Worm (Caenorhabditis elegans): Measurements from ENCODE around the gene cdl-1.

cdl-1 gene

ce11 chrII:10798429-10798893 lies 13.2 kb downstream of the cdl-1 start, which contains the start of gene npp-19:
TSS of gene npp-19 (minus strand) at chrII:10798479.
- TF ChIP-seq nhr-76 (tag; optimal IDR thresholded peaks at IDR 0.05) (no peak), blmp-1 (tag; optimal IDR thresholded peaks at IDR 0.05) (peak; percentile 28), flh-1 (GFP tag; optimal IDR thresholded peaks at IDR 0.05) (no peak), nhr-237 (tag; optimal IDR thresholded peaks at IDR 0.05) (peak; percentile 72), mls-2 (tag; optimal IDR thresholded peaks at IDR 0.05) (no peak), ces-1 (GFP tag; optimal IDR thresholded peaks at IDR 0.05) (peak; percentile 46), lin-13 (tag; optimal IDR thresholded peaks at IDR 0.05) (peak; percentile 47), M03D4.4 (tag; optimal IDR thresholded peaks at IDR 0.05) (no peak), elt-3 (tag; optimal IDR thresholded peaks at IDR 0.05) (no peak), mep-1 (tag; optimal IDR thresholded peaks at IDR 0.05) (peak; percentile 85), lsy-2 (tag; optimal IDR thresholded peaks at IDR 0.05) (peak; percentile 84), ztf-11 (tag; optimal IDR thresholded peaks at IDR 0.05) (no peak), lin-32 (GFP tag; optimal IDR thresholded peaks at IDR 0.05) (no peak), unc-39 (tag; optimal IDR thresholded peaks at IDR 0.05) (no peak), sptf-1 (tag; optimal IDR thresholded peaks at IDR 0.05) (peak; percentile 59), ceh-39 (tag; optimal IDR thresholded peaks at IDR 0.05) (no peak), pha-4 (tag; optimal IDR thresholded peaks at IDR 0.05) (peak; percentile 19), tbx-8 (GFP tag; optimal IDR thresholded peaks at IDR 0.05) (no peak), unc-120 (tag; optimal IDR thresholded peaks at IDR 0.05; ENCODE audit: poor library complexity, severe bottlenecking) (no peak), hlh-1 (tag; optimal IDR thresholded peaks at IDR 0.05) (peak; percentile 14), ceh-83 (GFP tag; optimal IDR thresholded peaks at IDR 0.05) (no peak), zip-8 (tag; optimal IDR thresholded peaks at IDR 0.05) (no peak)

ce11 chrII:10800209-10800608 lies 15.0 kb downstream of the cdl-1 start:
- TF ChIP-seq drap-1 (GFP tag; optimal IDR thresholded peaks at IDR 0.05) (no peak), nhr-12 (tag; optimal IDR thresholded peaks at IDR 0.05) (no peak), ces-1 (GFP tag; optimal IDR thresholded peaks at IDR 0.05) (peak; percentile 77), nhr-2 (tag; optimal IDR thresholded peaks at IDR 0.05) (no peak), flh-1 (GFP tag; optimal IDR thresholded peaks at IDR 0.05) (no peak), blmp-1 (tag; optimal IDR thresholded peaks at IDR 0.05) (no peak), unc-62 (GFP tag; optimal IDR thresholded peaks at IDR 0.05) (no peak)

- TF ChIP-seq ces-1 (GFP tag; optimal IDR thresholded peaks at IDR 0.05): peak; percentile 17
- no peak for TF ChIP-seq bed-3 (GFP tag; optimal IDR thresholded peaks at IDR 0.05)
These were observed 19.2 kb downstream of the cdl-1 start for ce11 chrII:10804442-10804841.

- TF ChIP-seq unc-39 (tag; optimal IDR thresholded peaks at IDR 0.05) (no peak), blmp-1 (tag; optimal IDR thresholded peaks at IDR 0.05) (no peak), lsy-2 (tag; optimal IDR thresholded peaks at IDR 0.05) (no peak), unc-120 (tag; optimal IDR thresholded peaks at IDR 0.05; ENCODE audit: poor library complexity, severe bottlenecking) (no peak), sptf-1 (tag; optimal IDR thresholded peaks at IDR 0.05) (no peak), bed-3 (GFP tag; optimal IDR thresholded peaks at IDR 0.05) (no peak), sem-2 (GFP tag; optimal IDR thresholded peaks at IDR 0.05) (no peak), unc-62 (GFP tag; optimal IDR thresholded peaks at IDR 0.05) (no peak), elt-1 (tag; optimal IDR thresholded peaks at IDR 0.05; ENCODE audit: borderline replicate concordance, insufficient read depth) (no peak), ztf-11 (tag; optimal IDR thresholded peaks at IDR 0.05) (no peak), flh-1 (GFP tag; optimal IDR thresholded peaks at IDR 0.05) (no peak), zip-8 (tag; optimal IDR thresholded peaks at IDR 0.05) (no peak), M03D4.4 (tag; optimal IDR thresholded peaks at IDR 0.05) (no peak)
These were observed 19.7 kb downstream of the cdl-1 start for ce11 chrII:10804907-10805306.

- TF ChIP-seq ces-1 (GFP tag; optimal IDR thresholded peaks at IDR 0.05): no peak
These were observed 20.2 kb downstream of the cdl-1 start, which contains the start of gene ceh-62 for ce11 chrII:10805437-10805836. TSS of gene ceh-62 (plus strand) at chrII:10805737.

ce11 chrII:10808708-10809343 lies 23.6 kb downstream of the cdl-1 start, which contains the start of gene R06F6.14:
TSS of gene R06F6.14 (plus strand) at chrII:10809293.
- TF ChIP-seq drap-1 (GFP tag; optimal IDR thresholded peaks at IDR 0.05): no peak
- TF ChIP-seq blmp-1 (tag; optimal IDR thresholded peaks at IDR 0.05): no peak
- TF ChIP-seq unc-62 (GFP tag; optimal IDR thresholded peaks at IDR 0.05): no peak
- TF ChIP-seq unc-39 (tag; optimal IDR thresholded peaks at IDR 0.05): no peak
- TF ChIP-seq unc-120 (tag; optimal IDR thresholded peaks at IDR 0.05; ENCODE audit: poor library complexity, severe bottlenecking): no peak
- TF ChIP-seq ceh-43 (GFP tag; optimal IDR thresholded peaks at IDR 0.05): no peak
- no peak for TF ChIP-seq mab-5 (tag; optimal IDR thresholded peaks at IDR 0.05)
- no peak for TF ChIP-seq lsy-2 (tag; optimal IDR thresholded peaks at IDR 0.05)
- no peak for TF ChIP-seq mep-1 (tag; optimal IDR thresholded peaks at IDR 0.05)
- no peak for TF ChIP-seq mls-2 (tag; optimal IDR thresholded peaks at IDR 0.05)
- no peak for TF ChIP-seq elt-3 (tag; optimal IDR thresholded peaks at IDR 0.05)
- no peak for TF ChIP-seq cnd-1 (tag; optimal IDR thresholded peaks at IDR 0.05)
- no peak for TF ChIP-seq ham-2 (GFP tag; optimal IDR thresholded peaks at IDR 0.05)
- no peak for TF ChIP-seq lin-13 (tag; optimal IDR thresholded peaks at IDR 0.05)
- TF ChIP-seq nhr-12 (tag; optimal IDR thresholded peaks at IDR 0.05): no peak
- no peak for TF ChIP-seq nhr-237 (tag; optimal IDR thresholded peaks at IDR 0.05)
- no peak for TF ChIP-seq hlh-1 (tag; optimal IDR thresholded peaks at IDR 0.05)
